Worm (Caenorhabditis elegans) whole organism, L3 larva: ENCODE results near the gene srx-23.

ENCODE experiments used
- R02D3.7 ChIP-seq: fragments of 150-350 bp; optimal IDR thresholded peaks from 2 replicates; lab custom pipeline; 2014; ENCODE audit warnings: missing biosample characterization, missing genetic modification characterization
- aly-2 ChIP-seq: fragments of 150-350 bp; optimal IDR thresholded peaks from 2 replicates; lab custom pipeline; 2014; ENCODE audit warnings: missing biosample characterization, missing genetic modification characterization
- ama-1 ChIP-seq: fragments of 150-350 bp; optimal IDR thresholded peaks from 2 replicates; lab custom pipeline; 2018
- ceh-28 ChIP-seq: fragments of 150-350 bp; optimal IDR thresholded peaks from 2 replicates; lab custom pipeline; 2014; ENCODE audit warnings: missing biosample characterization, missing genetic modification reagents, missing genetic modification characterization
- ceh-82 ChIP-seq: fragments of 150-350 bp; optimal IDR thresholded peaks from 2 replicates; lab custom pipeline; 2014; ENCODE audit warnings: missing biosample characterization, missing genetic modification characterization
- ceh-9 ChIP-seq: sonication (generic microtip); optimal IDR thresholded peaks from 2 replicates; lab custom pipeline; 2018; ENCODE audit warnings: missing biosample characterization, missing genetic modification characterization
- daf-12 ChIP-seq: fragments of 150-350 bp; optimal IDR thresholded peaks from 2 replicates; lab custom pipeline; 2014; ENCODE audit warnings: missing biosample characterization, missing genetic modification reagents, missing genetic modification characterization
- egl-27 ChIP-seq: sonication (generic microtip); optimal IDR thresholded peaks from 4 replicates; lab custom pipeline; 2017; ENCODE audit warnings: missing biosample characterization, missing genetic modification reagents, missing genetic modification characterization
- egl-5 ChIP-seq: fragments of 150-350 bp; optimal IDR thresholded peaks from 2 replicates; lab custom pipeline; 2017; ENCODE audit warnings: missing biosample characterization, missing genetic modification reagents, missing genetic modification characterization, inconsistent platforms
- elt-1 ChIP-seq: fragments of 150-350 bp; optimal IDR thresholded peaks from 2 replicates; lab custom pipeline; 2014; ENCODE audit warnings: missing biosample characterization, missing genetic modification characterization
- elt-2 ChIP-seq: sonication (generic microtip); optimal IDR thresholded peaks from 2 replicates; lab custom pipeline; 2016; ENCODE audit warnings: missing genetic modification reagents, mild to moderate bottlenecking, missing genetic modification characterization, missing compliant biosample characterization
- elt-3 ChIP-seq, 3 experiments: fragments of 150-350 bp in 1 of 3; sonication (generic microtip) in 2 of 3; optimal IDR thresholded peaks; 2 replicates in 2 of 3; 4 replicates in 1 of 3; lab custom pipeline; 2014 to 2017; ENCODE audit warnings: missing biosample characterization in 3 of 3, missing genetic modification characterization in 3 of 3
- eor-1 ChIP-seq, 2 experiments: fragments of 150-350 bp; optimal IDR thresholded peaks; 2 replicates each; lab custom pipeline; 2014 to 2018; ENCODE audit warnings: missing biosample characterization in 2 of 2, missing genetic modification characterization in 2 of 2
- fkh-10 ChIP-seq: sonication (generic microtip); optimal IDR thresholded peaks from 2 replicates; lab custom pipeline; 2017; ENCODE audit warnings: missing biosample characterization, missing genetic modification reagents, missing genetic modification characterization
- fkh-2 ChIP-seq: fragments of 150-350 bp; optimal IDR thresholded peaks from 2 replicates; lab custom pipeline; 2014; ENCODE audit warnings: missing biosample characterization, missing genetic modification reagents, missing genetic modification characterization
- fos-1 ChIP-seq: fragments of 150-350 bp; optimal IDR thresholded peaks from 2 replicates; lab custom pipeline; 2014; ENCODE audit warnings: missing biosample characterization, missing genetic modification characterization
- hmg-11 ChIP-seq: sonication (generic microtip); optimal IDR thresholded peaks from 2 replicates; lab custom pipeline; 2016; ENCODE audit warnings: missing genetic modification characterization, missing compliant biosample characterization
- jun-1 ChIP-seq: fragments of 150-350 bp; optimal IDR thresholded peaks from 2 replicates; lab custom pipeline; 2014; ENCODE audit warnings: missing biosample characterization, missing genetic modification reagents, missing genetic modification characterization
- lin-15B ChIP-seq: fragments of 150-350 bp; optimal IDR thresholded peaks from 2 replicates; lab custom pipeline; 2014; ENCODE audit warnings: missing biosample characterization, missing genetic modification characterization
- lin-39 ChIP-seq: fragments of 150-350 bp; optimal IDR thresholded peaks from 2 replicates; lab custom pipeline; 2018; ENCODE audit warnings: missing biosample characterization, missing genetic modification reagents, missing genetic modification characterization
- lsy-12 ChIP-seq: sonication (generic microtip); optimal IDR thresholded peaks from 2 replicates; lab custom pipeline; 2016; ENCODE audit warnings: mild to moderate bottlenecking, missing genetic modification characterization, missing compliant biosample characterization
- mdl-1 ChIP-seq: fragments of 150-350 bp; optimal IDR thresholded peaks from 2 replicates; lab custom pipeline; 2014; ENCODE audit warnings: missing biosample characterization, missing genetic modification characterization
- nfya-1 ChIP-seq: sonication (generic microtip); optimal IDR thresholded peaks from 2 replicates; lab custom pipeline; 2017; ENCODE audit warnings: missing genetic modification characterization, mild to moderate bottlenecking, missing compliant biosample characterization, antibody characterized with exemption, moderate library complexity; ENCODE audit not compliant: insufficient read depth
- nhr-12 ChIP-seq: fragments of 150-350 bp; optimal IDR thresholded peaks from 2 replicates; lab custom pipeline; 2014; ENCODE audit warnings: missing biosample characterization, missing genetic modification characterization
- nhr-23 ChIP-seq: fragments of 150-350 bp; optimal IDR thresholded peaks from 2 replicates; lab custom pipeline; 2014; ENCODE audit warnings: missing biosample characterization, missing genetic modification reagents, missing genetic modification characterization
- nhr-237 ChIP-seq: fragments of 150-350 bp; optimal IDR thresholded peaks from 2 replicates; lab custom pipeline; 2014; ENCODE audit warnings: missing biosample characterization, missing genetic modification characterization
- nhr-25 ChIP-seq: sonication (generic microtip); optimal IDR thresholded peaks from 2 replicates; lab custom pipeline; 2017; ENCODE audit warnings: missing biosample characterization, missing genetic modification characterization
- nhr-28 ChIP-seq: fragments of 150-350 bp; optimal IDR thresholded peaks from 2 replicates; lab custom pipeline; 2014; ENCODE audit warnings: missing biosample characterization, missing genetic modification characterization
- nhr-43 ChIP-seq: sonication (generic microtip); optimal IDR thresholded peaks from 2 replicates; lab custom pipeline; 2016; ENCODE audit warnings: mild to moderate bottlenecking, missing genetic modification characterization, missing compliant biosample characterization; ENCODE audit not compliant: poor library complexity, severe bottlenecking
- nhr-76 ChIP-seq: fragments of 150-350 bp; sonication (generic microtip); optimal IDR thresholded peaks from 5 replicates; lab custom pipeline; 2014; ENCODE audit warnings: missing biosample characterization, missing genetic modification characterization
- nhr-77 ChIP-seq: fragments of 150-350 bp; optimal IDR thresholded peaks from 2 replicates; lab custom pipeline; 2014; ENCODE audit warnings: missing biosample characterization, missing genetic modification characterization
- pha-4 ChIP-seq: fragments of 150-350 bp; optimal IDR thresholded peaks from 2 replicates; lab custom pipeline; 2014; ENCODE audit warnings: missing biosample characterization, missing genetic modification reagents, missing genetic modification characterization
- pqm-1 ChIP-seq: fragments of 150-350 bp; optimal IDR thresholded peaks from 2 replicates; lab custom pipeline; 2017; ENCODE audit warnings: missing biosample characterization, missing genetic modification characterization, inconsistent platforms
- skn-1 ChIP-seq: fragments of 150-350 bp; optimal IDR thresholded peaks from 2 replicates; lab custom pipeline; 2014; ENCODE audit warnings: missing biosample characterization, missing genetic modification characterization
- tbx-2 ChIP-seq: sonication (generic microtip); optimal IDR thresholded peaks from 2 replicates; lab custom pipeline; 2016; ENCODE audit warnings: mild to moderate bottlenecking, missing genetic modification characterization, missing compliant biosample characterization
- unc-39 ChIP-seq: sonication (generic microtip); optimal IDR thresholded peaks from 4 replicates; lab custom pipeline; 2017; ENCODE audit warnings: missing biosample characterization, missing genetic modification characterization
- unc-62 ChIP-seq: fragments of 150-350 bp; sonication (generic microtip); optimal IDR thresholded peaks from 4 replicates; lab custom pipeline; 2014; ENCODE audit warnings: missing biosample characterization, missing genetic modification reagents, missing genetic modification characterization
- ztf-11 ChIP-seq: fragments of 150-350 bp; optimal IDR thresholded peaks from 2 replicates; lab custom pipeline; 2014; ENCODE audit warnings: missing biosample characterization, missing genetic modification characterization

Gene srx-23

ce11 chrV:699489-700129 lies 17.5 kb downstream of the srx-23 start, which contains the start of the genes ugt-29 and srx-5:
TSS of gene ugt-29 (minus strand) at chrV:699589.
TSS of gene srx-5 (plus strand) at chrV:700079.
- TF ChIP-seq jun-1 (tag; lab: Kevin White, UChicago) = no peak
- TF ChIP-seq skn-1 (tag; lab: Kevin White, UChicago) = no peak
- no peak for TF ChIP-seq egl-5 (tag; lab: Kevin White, UChicago)
- no peak for TF ChIP-seq fkh-2 (tag; lab: Kevin White, UChicago)
- no peak for TF ChIP-seq nhr-25
- TF ChIP-seq ceh-28 (tag; lab: Kevin White, UChicago) = no peak
- no peak for TF ChIP-seq nhr-12 (tag; lab: Kevin White, UChicago)
- TF ChIP-seq nfya-1 (tag; lab: Kevin White, UChicago) = no peak
- TF ChIP-seq tbx-2 (tag; lab: Kevin White, UChicago) = no peak
- no peak for TF ChIP-seq ztf-11 (tag; lab: Kevin White, UChicago)
- no peak for TF ChIP-seq pqm-1 (tag; lab: Kevin White, UChicago)
- no peak for TF ChIP-seq lin-39
- TF ChIP-seq daf-12 (tag; lab: Kevin White, UChicago) = no peak
- no peak for TF ChIP-seq fos-1 (tag; lab: Kevin White, UChicago)
- TF ChIP-seq nhr-43 (tag; lab: Kevin White, UChicago) = no peak
- TF ChIP-seq eor-1 (tag; optimal IDR thresholded peaks at IDR 0.05; lab: Kevin White, UChicago) = no peak
- TF ChIP-seq ama-1 (lab: Kevin White, UChicago) = no peak

- TF ChIP-seq nhr-23 = no peak
- TF ChIP-seq nhr-237 = no peak
- TF ChIP-seq skn-1 (tag; lab: Kevin White, UChicago) = no peak
- TF ChIP-seq mdl-1 = no peak
- no peak for TF ChIP-seq eor-1 (tag; optimal IDR thresholded peaks at IDR 0.05; lab: Kevin White, UChicago)
- no peak for TF ChIP-seq pqm-1 (tag; lab: Kevin White, UChicago)
- no peak for TF ChIP-seq fos-1 (tag; lab: Kevin White, UChicago)
- TF ChIP-seq aly-2 (tag; lab: Kevin White, UChicago) = no peak
- no peak for TF ChIP-seq nhr-77
- TF ChIP-seq fkh-2 (tag; lab: Kevin White, UChicago) = no peak
- TF ChIP-seq lsy-12 (tag; lab: Kevin White, UChicago) = no peak
- no peak for TF ChIP-seq hmg-11 (tag; lab: Kevin White, UChicago)
- no peak for TF ChIP-seq fkh-10 (GFP tag; lab: Kevin White, UChicago)
- TF ChIP-seq lin-15B (tag; lab: Kevin White, UChicago) = no peak
- no peak for TF ChIP-seq unc-39
- TF ChIP-seq elt-3 (tag; optimal IDR thresholded peaks at IDR 0.05; lab: Kevin White, UChicago) = no peak
- TF ChIP-seq ceh-9 (tag; lab: Kevin White, UChicago) = no peak
- TF ChIP-seq nhr-12 (tag; lab: Kevin White, UChicago) = no peak
- no peak for TF ChIP-seq R02D3.7 (tag; lab: Kevin White, UChicago)
- TF ChIP-seq nhr-76 = no peak
Measured at ce11 chrV:702260-702659, 20.1 kb downstream of the srx-23 start, which contains the start of gene srbc-37. TSS of gene srbc-37 (plus strand) at chrV:702560.

DNA sequence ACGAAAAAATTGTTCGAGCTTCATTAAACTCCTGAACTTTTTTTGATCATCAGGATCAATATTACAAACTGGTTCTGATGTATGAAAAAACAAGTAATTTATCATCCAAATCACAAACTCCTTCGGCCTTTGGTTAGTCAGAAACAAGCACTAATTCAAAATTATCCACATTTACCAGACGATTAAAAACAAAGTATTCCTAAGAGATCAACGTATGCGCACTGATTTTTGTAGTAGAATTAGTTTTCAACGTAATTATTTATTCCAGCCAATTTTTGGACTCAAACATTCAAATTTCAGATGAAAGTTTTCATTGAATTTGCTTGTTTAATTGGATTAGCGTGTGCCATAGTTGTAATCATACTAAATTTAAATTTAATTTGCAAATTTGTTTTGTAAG lies 24.8 kb downstream of the srx-23 start, which contains the start of gene srbc-38:
TSS of gene srbc-38 (plus strand) at position 301 of the 400 bp plus-strand sequence.
- TF ChIP-seq pha-4 (tag; lab: Kevin White, UChicago) (no peak), ztf-11 (tag; lab: Kevin White, UChicago) (no peak), nhr-25 (no peak)
- TF ChIP-seq, all 47 proteins: peak for 0

- TF ChIP-seq nhr-28 (tag; lab: Kevin White, UChicago) (no peak), elt-1 (tag; lab: Kevin White, UChicago) (no peak), nfya-1 (tag; lab: Kevin White, UChicago) (no peak), unc-39 (no peak), nhr-43 (tag; lab: Kevin White, UChicago) (no peak), fkh-10 (GFP tag; lab: Kevin White, UChicago) (no peak), nhr-25 (no peak), egl-27 (tag; lab: Kevin White, UChicago) (no peak), elt-2 (tag; lab: Kevin White, UChicago) (no peak), ceh-28 (tag; lab: Kevin White, UChicago) (no peak), nhr-76 (no peak), pha-4 (tag; lab: Kevin White, UChicago) (no peak), unc-62 (GFP tag; lab: Kevin White, UChicago) (no peak), nhr-23 (no peak), ceh-82 (tag; lab: Kevin White, UChicago) (no peak)
Measured at ce11 chrV:708808-709207, 26.7 kb downstream of the srx-23 start, which contains the start of gene srbc-39. TSS of gene srbc-39 (plus strand) at chrV:709108.
